Worm (Caenorhabditis elegans): ENCODE data around the gene str-260.

Gene str-260

ce11 chrV:3552740-3553469 lies 25.9 kb downstream of the str-260 start, which contains the start of gene T24A6.20:
Gene T24A6.20, plus strand, starts transcription at chrV:3553134.
- TF ChIP-seq Y5F2A.4 (GFP tag; optimal IDR thresholded peaks at IDR 0.05), result no peak
- no peak for TF ChIP-seq attf-4 (tag; optimal IDR thresholded peaks at IDR 0.05)
- TF ChIP-seq unc-62 (GFP tag; optimal IDR thresholded peaks at IDR 0.05 in 1 of 2), result peak in 1 of 2 experiments; percentile 69
- no peak for TF ChIP-seq unc-62 (tag; optimal IDR thresholded peaks at IDR 0.05)
- no peak for TF ChIP-seq egl-27 (tag; optimal IDR thresholded peaks at IDR 0.05)
- TF ChIP-seq lin-15B (tag; optimal IDR thresholded peaks at IDR 0.05), result no peak
- peak; percentile 79 for TF ChIP-seq nhr-28 (tag; optimal IDR thresholded peaks at IDR 0.05)
- TF ChIP-seq nhr-25 (tag; optimal IDR thresholded peaks at IDR 0.05; ENCODE audit: borderline replicate concordance, insufficient read depth), result no peak
- TF ChIP-seq snpc-1.2 (GFP tag; IDR thresholded peaks at IDR 0.05), result no peak
- TF ChIP-seq mdt-29 (GFP tag; IDR thresholded peaks at IDR 0.05), result no peak
- no peak for TF ChIP-seq lsy-2 (tag; optimal IDR thresholded peaks at IDR 0.05)
- no peak for TF ChIP-seq ceh-20 (GFP tag; IDR thresholded peaks at IDR 0.05)
- TF ChIP-seq sdz-12 (GFP tag; optimal IDR thresholded peaks at IDR 0.05), result no peak
- no peak for TF ChIP-seq lin-13 (GFP tag; optimal IDR thresholded peaks at IDR 0.05)
- no peak for TF ChIP-seq madf-5 (GFP tag; IDR thresholded peaks at IDR 0.05)
- no peak for TF ChIP-seq nhr-77 (tag; optimal IDR thresholded peaks at IDR 0.05)
- TF ChIP-seq pqm-1 (tag; optimal IDR thresholded peaks at IDR 0.05), result peak; percentile 16
- 0 out of 2 replicates have a peak, but pooled peaks have one; percentile 45 for TF ChIP-seq php-3 (GFP tag; IDR thresholded peaks at IDR 0.05)
- no peak for TF ChIP-seq zag-1 (tag; optimal IDR thresholded peaks at IDR 0.05)
- TF ChIP-seq lin-29 (GFP tag; IDR thresholded peaks at IDR 0.05), result no peak
- TF ChIP-seq zfp-2 (tag; optimal IDR thresholded peaks at IDR 0.05), result no peak

ce11 chrV:3554869-3555268 lies 27.9 kb downstream of the str-260 start, which contains the start of gene grl-29:
Gene grl-29, minus strand, starts transcription at chrV:3555236.
- TF ChIP-seq egl-43 (GFP tag; IDR thresholded peaks at IDR 0.05) (peak; percentile 70), set-16 (GFP tag; IDR thresholded peaks at IDR 0.05) (peak; percentile 88; the same call in 1 of the 2 replicates), dmd-8 (GFP tag; IDR thresholded peaks at IDR 0.05) (no peak)

- TF ChIP-seq gei-8 (GFP tag; optimal IDR thresholded peaks at IDR 0.05), result no peak
- no peak for TF ChIP-seq F26F4.8 (GFP tag; conservative IDR thresholded peaks at IDR 0.05)
- no peak for TF ChIP-seq set-16 (GFP tag; IDR thresholded peaks at IDR 0.05)
- no peak for TF ChIP-seq snpc-1.2 (GFP tag; IDR thresholded peaks at IDR 0.05)
- TF ChIP-seq unc-39 (tag; optimal IDR thresholded peaks at IDR 0.05), result no peak
- no peak for TF ChIP-seq hlh-30 (tag; optimal IDR thresholded peaks at IDR 0.05; ENCODE audit: insufficient read depth)
- TF ChIP-seq lim-7 (GFP tag; IDR thresholded peaks at IDR 0.05), result no peak
- TF ChIP-seq mdt-29 (GFP tag; IDR thresholded peaks at IDR 0.05), result no peak
- TF ChIP-seq lsy-2 (tag; optimal IDR thresholded peaks at IDR 0.05), result no peak
- no peak for TF ChIP-seq fos-1 (tag; optimal IDR thresholded peaks at IDR 0.05)
- no peak for TF ChIP-seq daf-8 (GFP tag; IDR thresholded peaks at IDR 0.05)
- TF ChIP-seq T20F7.1 (GFP tag; optimal IDR thresholded peaks at IDR 0.05), result no peak
- TF ChIP-seq nhr-28 (tag; optimal IDR thresholded peaks at IDR 0.05), result no peak
- no peak for TF ChIP-seq pha-4 (GFP tag; IDR thresholded peaks at IDR 0.05)
- no peak for TF ChIP-seq pha-4 (tag; optimal IDR thresholded peaks at IDR 0.05)
- TF ChIP-seq nhr-48 (tag; optimal IDR thresholded peaks at IDR 0.05), result no peak
These were observed 29.0 kb downstream of the str-260 start, which contains the start of gene grl-30 for ce11 chrV:3555986-3556385. Gene grl-30, plus strand, starts transcription at chrV:3556286.

DNA sequence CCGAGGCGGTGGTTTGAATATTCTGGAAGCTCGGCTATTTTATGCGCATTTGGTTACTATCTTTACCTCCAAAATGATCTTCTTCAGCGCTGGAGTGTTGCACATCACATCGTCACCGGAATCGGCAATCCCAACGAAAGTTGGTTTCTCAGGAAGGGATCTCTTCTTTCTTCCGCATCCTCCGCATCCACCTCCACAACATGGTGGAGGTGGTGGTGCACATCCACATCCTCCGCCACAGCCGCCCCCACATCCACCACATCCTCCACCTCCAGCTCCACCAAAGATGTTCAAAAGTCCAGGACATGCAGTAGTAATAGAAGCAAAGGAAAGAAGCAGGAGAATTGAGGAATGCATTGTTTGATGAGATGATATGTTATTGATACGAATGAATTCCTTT lies 30.4 kb downstream of the str-260 start, which contains the start of gene grl-31:
TSS of gene grl-31 (minus strand) at position 357 of the 400 bp plus-strand sequence.
- no peak for TF ChIP-seq sdz-12 (GFP tag; optimal IDR thresholded peaks at IDR 0.05)
- no peak for TF ChIP-seq T20F7.1 (GFP tag; optimal IDR thresholded peaks at IDR 0.05)
- TF ChIP-seq set-16 (GFP tag; IDR thresholded peaks at IDR 0.05), result peak; percentile 51
- TF ChIP-seq ZK337.2 (GFP tag; IDR thresholded peaks at IDR 0.05), result no peak
- no peak for TF ChIP-seq jun-1 (tag; optimal IDR thresholded peaks at IDR 0.05)
- TF ChIP-seq unc-130 (GFP tag; optimal IDR thresholded peaks at IDR 0.05), result no peak
- no peak for TF ChIP-seq saeg-2 (GFP tag; IDR thresholded peaks at IDR 0.05)
- no peak for TF ChIP-seq nhr-77 (tag; optimal IDR thresholded peaks at IDR 0.05)
- no peak for TF ChIP-seq pqm-1 (tag; optimal IDR thresholded peaks at IDR 0.05)
- no peak for TF ChIP-seq zfp-3 (GFP tag; conservative IDR thresholded peaks at IDR 0.05)
- TF ChIP-seq lim-7 (GFP tag; IDR thresholded peaks at IDR 0.05), result peak; percentile 21; the same call in 1 of the 2 replicates
- no peak for TF ChIP-seq hif-1 (tag; optimal IDR thresholded peaks at IDR 0.05)

Data from whole organism, L4 larva.